Worm (Caenorhabditis elegans) whole organism, L4 larva: ENCODE data around the gene abhd-12.

Experiments
- F26F4.8 ChIP-seq: fragments of 200-800 bp; sonication (Bioruptor generic); conservative IDR thresholded peaks from 2 replicates; pipeline ENCODE4 v1.3.6; 2022; ENCODE audit warnings: missing genetic modification characterization, missing compliant biosample characterization
- F37D6.2 ChIP-seq: sonication (generic microtip); optimal IDR thresholded peaks from 2 replicates; lab custom pipeline; 2016; ENCODE audit warnings: mild to moderate bottlenecking, missing genetic modification characterization, missing compliant biosample characterization
- F44E2.7 ChIP-seq: fragments of 200-800 bp; sonication (Bioruptor generic); IDR thresholded peaks from 2 replicates; pipeline ENCODE4 v2.1.2; 2022; ENCODE audit warnings: missing genetic modification characterization, missing compliant biosample characterization
- T26A8.4 ChIP-seq: fragments of 200-800 bp; sonication (Bioruptor generic); IDR thresholded peaks from 2 replicates; pipeline ENCODE4 v1.3.6; 2022; ENCODE audit warnings: missing genetic modification characterization, missing compliant biosample characterization
- ZK337.2 ChIP-seq: fragments of 200-800 bp; sonication (Bioruptor generic); IDR thresholded peaks from 2 replicates; pipeline ENCODE4 v1.3.6; 2022; ENCODE audit warnings: missing genetic modification reagents, missing genetic modification characterization, missing compliant biosample characterization
- aly-2 ChIP-seq: sonication (generic microtip); optimal IDR thresholded peaks from 2 replicates; lab custom pipeline; 2018; ENCODE audit warnings: missing biosample characterization, missing genetic modification characterization
- ceh-62 ChIP-seq: sonication (generic microtip); optimal IDR thresholded peaks from 2 replicates; lab custom pipeline; 2017; ENCODE audit warnings: missing biosample characterization, missing genetic modification characterization
- ces-1 ChIP-seq: fragments of 150-350 bp; sonication (generic microtip); optimal IDR thresholded peaks from 4 replicates; lab custom pipeline; 2014; ENCODE audit warnings: missing biosample characterization, missing genetic modification reagents, missing genetic modification characterization
- cey-2 ChIP-seq: sonication (generic microtip); optimal IDR thresholded peaks from 3 replicates; lab custom pipeline; 2017; ENCODE audit warnings: missing genetic modification characterization, mild to moderate bottlenecking, missing compliant biosample characterization, antibody characterized with exemption, borderline replicate concordance; ENCODE audit not compliant: insufficient read depth
- daf-16 ChIP-seq, 3 experiments: sonication (generic microtip); optimal IDR thresholded peaks; 2 replicates each; lab custom pipeline; 2016 to 2017; ENCODE audit warnings: missing genetic modification characterization in 3 of 3, missing genetic modification reagents in 3 of 3, mild to moderate bottlenecking in 2 of 3, missing compliant biosample characterization in 2 of 3, missing biosample characterization in 1 of 3, moderate library complexity in 1 of 3
- daf-8 ChIP-seq: fragments of 200-800 bp; sonication (Bioruptor generic); IDR thresholded peaks from 2 replicates; pipeline ENCODE4 v1.3.6; 2022; ENCODE audit warnings: missing genetic modification characterization, missing compliant biosample characterization
- dmd-6 ChIP-seq: fragments of 200-800 bp; sonication (Bioruptor generic); IDR thresholded peaks from 2 replicates; pipeline ENCODE4 v1.3.6; 2022; ENCODE audit warnings: missing genetic modification reagents, missing genetic modification characterization, missing compliant biosample characterization
- egl-27 ChIP-seq: sonication (generic microtip); optimal IDR thresholded peaks from 3 replicates; lab custom pipeline; 2017; ENCODE audit warnings: missing biosample characterization, missing genetic modification reagents, missing genetic modification characterization
- egl-43 ChIP-seq: fragments of 200-800 bp; sonication (Bioruptor generic); IDR thresholded peaks from 2 replicates; pipeline ENCODE4 v1.3.6; 2022; ENCODE audit warnings: missing genetic modification reagents, missing genetic modification characterization, missing compliant biosample characterization
- gei-8 ChIP-seq: fragments of 200-800 bp; sonication (Bioruptor generic); optimal IDR thresholded peaks from 2 replicates; lab custom pipeline; 2018; ENCODE audit warnings: mild to moderate bottlenecking, missing genetic modification characterization, missing compliant biosample characterization
- hlh-30 ChIP-seq: sonication (generic microtip); optimal IDR thresholded peaks from 2 replicates; lab custom pipeline; 2017; ENCODE audit warnings: antibody characterized with exemption, mild to moderate bottlenecking, missing genetic modification characterization, missing compliant biosample characterization; ENCODE audit not compliant: insufficient read depth
- hmg-1.1 ChIP-seq: fragments of 200-800 bp; sonication (Bioruptor generic); IDR thresholded peaks from 2 replicates; pipeline ENCODE4 v1.3.6; 2022; ENCODE audit warnings: missing genetic modification reagents, missing genetic modification characterization, missing compliant biosample characterization
- jun-1 ChIP-seq: fragments of 150-350 bp; optimal IDR thresholded peaks from 2 replicates; lab custom pipeline; 2014; ENCODE audit warnings: missing biosample characterization, missing genetic modification reagents, missing genetic modification characterization
- lim-7 ChIP-seq: fragments of 200-800 bp; sonication (Bioruptor generic); IDR thresholded peaks from 2 replicates; pipeline ENCODE4 v1.3.6; 2022; ENCODE audit warnings: missing genetic modification characterization, missing compliant biosample characterization
- lin-1 ChIP-seq: fragments of 200-800 bp; sonication (Bioruptor generic); IDR thresholded peaks from 2 replicates; pipeline ENCODE4 v1.3.6; 2022; ENCODE audit warnings: missing genetic modification reagents, missing genetic modification characterization, missing compliant biosample characterization
- lin-13 ChIP-seq: fragments of 150-350 bp; optimal IDR thresholded peaks from 2 replicates; lab custom pipeline; 2014; ENCODE audit warnings: missing biosample characterization, missing genetic modification reagents, missing genetic modification characterization
- lin-15B ChIP-seq: fragments of 150-350 bp; sonication (generic microtip); optimal IDR thresholded peaks from 3 replicates; lab custom pipeline; 2014; ENCODE audit warnings: missing biosample characterization, missing genetic modification characterization
- lin-38 ChIP-seq: fragments of 200-800 bp; sonication (Bioruptor generic); IDR thresholded peaks from 2 replicates; pipeline ENCODE4 v1.3.6; 2022; ENCODE audit warnings: missing genetic modification reagents, missing genetic modification characterization, missing compliant biosample characterization
- lin-39 ChIP-seq: fragments of 150-350 bp; optimal IDR thresholded peaks from 2 replicates; lab custom pipeline; 2014; ENCODE audit warnings: missing biosample characterization, missing genetic modification reagents, missing genetic modification characterization
- lsy-2 ChIP-seq, 2 experiments: fragments of 150-350 bp in 1 of 2; sonication (generic microtip) in 1 of 2; optimal IDR thresholded peaks; 2 replicates each; lab custom pipeline; 2014 to 2017; ENCODE audit warnings: missing biosample characterization in 2 of 2, missing genetic modification characterization in 2 of 2
- madf-9 ChIP-seq: fragments of 200-800 bp; sonication (Bioruptor generic); conservative IDR thresholded peaks from 2 replicates; pipeline ENCODE4 v1.3.6; 2022; ENCODE audit warnings: missing genetic modification reagents, missing genetic modification characterization, missing compliant biosample characterization
- mdl-1 ChIP-seq, 2 experiments: fragments of 150-350 bp in 1 of 2; sonication (generic microtip) in 1 of 2; optimal IDR thresholded peaks; 2 replicates each; lab custom pipeline; 2014 to 2017; ENCODE audit warnings: missing biosample characterization in 2 of 2, missing genetic modification characterization in 2 of 2
- mdt-29 ChIP-seq: fragments of 200-800 bp; sonication (Bioruptor generic); IDR thresholded peaks from 2 replicates; pipeline ENCODE4 v1.3.6; 2022; ENCODE audit warnings: missing genetic modification reagents, missing genetic modification characterization, missing compliant biosample characterization
- mep-1 ChIP-seq: fragments of 150-350 bp; sonication (generic microtip); optimal IDR thresholded peaks from 3 replicates; lab custom pipeline; 2014; ENCODE audit warnings: missing biosample characterization, missing genetic modification characterization
- mes-2 ChIP-seq: sonication (generic microtip); optimal IDR thresholded peaks from 2 replicates; lab custom pipeline; 2016; ENCODE audit warnings: missing genotype, mild to moderate bottlenecking, missing genetic modification characterization, missing compliant biosample characterization; ENCODE audit not compliant: poor library complexity, severe bottlenecking
- mxl-2 ChIP-seq: fragments of 200-800 bp; sonication (Bioruptor generic); conservative IDR thresholded peaks from 2 replicates; pipeline ENCODE4 v1.3.6; 2022; ENCODE audit warnings: missing genetic modification reagents, missing genetic modification characterization, missing compliant biosample characterization
- mxl-3 ChIP-seq: fragments of 200-800 bp; sonication (Bioruptor generic); optimal IDR thresholded peaks from 2 replicates; lab custom pipeline; 2018; ENCODE audit warnings: mild to moderate bottlenecking, missing genetic modification characterization, missing compliant biosample characterization
- nhr-102 ChIP-seq: sonication (generic microtip); optimal IDR thresholded peaks from 2 replicates; lab custom pipeline; 2016; ENCODE audit warnings: mild to moderate bottlenecking, missing genetic modification characterization, moderate library complexity, missing compliant biosample characterization
- nhr-111 ChIP-seq: fragments of 200-800 bp; sonication (Bioruptor generic); optimal IDR thresholded peaks from 2 replicates; lab custom pipeline; 2018; ENCODE audit warnings: mild to moderate bottlenecking, missing genetic modification characterization, missing compliant biosample characterization
- nhr-25 ChIP-seq: sonication (generic microtip); optimal IDR thresholded peaks from 2 replicates; lab custom pipeline; 2017; ENCODE audit warnings: missing genetic modification characterization, mild to moderate bottlenecking, missing compliant biosample characterization, antibody characterized with exemption, moderate library complexity, borderline replicate concordance; ENCODE audit not compliant: insufficient read depth
- nhr-42 ChIP-seq: fragments of 200-800 bp; sonication (Bioruptor generic); IDR thresholded peaks from 2 replicates; pipeline ENCODE4 v1.3.6; 2022; ENCODE audit warnings: missing genetic modification characterization, missing compliant biosample characterization
- nhr-76 ChIP-seq: fragments of 150-350 bp; optimal IDR thresholded peaks from 2 replicates; lab custom pipeline; 2014; ENCODE audit warnings: missing biosample characterization, missing genetic modification characterization
- php-3 ChIP-seq: fragments of 200-800 bp; sonication (Bioruptor generic); IDR thresholded peaks from 2 replicates; pipeline ENCODE4 v1.3.6; 2022; ENCODE audit warnings: missing genetic modification reagents, missing genetic modification characterization, missing compliant biosample characterization
- pqm-1 ChIP-seq: sonication (generic microtip); optimal IDR thresholded peaks from 2 replicates; lab custom pipeline; 2017; ENCODE audit warnings: missing biosample characterization, missing genetic modification characterization
- rbr-2 ChIP-seq: sonication (generic microtip); optimal IDR thresholded peaks from 2 replicates; lab custom pipeline; 2016; ENCODE audit warnings: missing genotype, missing genetic modification characterization, missing compliant biosample characterization
- spr-1 ChIP-seq: sonication (generic microtip); optimal IDR thresholded peaks from 2 replicates; lab custom pipeline; 2016; ENCODE audit warnings: mild to moderate bottlenecking, missing genetic modification characterization, missing compliant biosample characterization
- tag-97 ChIP-seq: fragments of 200-800 bp; sonication (Bioruptor generic); IDR thresholded peaks from 2 replicates; pipeline ENCODE4 v1.3.6; 2022; ENCODE audit warnings: missing genetic modification characterization, missing compliant biosample characterization
- tra-1 ChIP-seq: fragments of 200-800 bp; sonication (Bioruptor generic); IDR thresholded peaks from 2 replicates; pipeline ENCODE4 v1.3.6; 2022; ENCODE audit warnings: missing genetic modification reagents, missing genetic modification characterization, missing compliant biosample characterization
- unc-130 ChIP-seq: sonication (generic microtip); optimal IDR thresholded peaks from 2 replicates; lab custom pipeline; 2016; ENCODE audit warnings: missing genetic modification reagents, missing genetic modification characterization, missing compliant biosample characterization
- ztf-7 ChIP-seq: fragments of 150-350 bp; optimal IDR thresholded peaks from 2 replicates; lab custom pipeline; 2014; ENCODE audit warnings: missing biosample characterization, missing genetic modification characterization

abhd-12 gene

DNA sequence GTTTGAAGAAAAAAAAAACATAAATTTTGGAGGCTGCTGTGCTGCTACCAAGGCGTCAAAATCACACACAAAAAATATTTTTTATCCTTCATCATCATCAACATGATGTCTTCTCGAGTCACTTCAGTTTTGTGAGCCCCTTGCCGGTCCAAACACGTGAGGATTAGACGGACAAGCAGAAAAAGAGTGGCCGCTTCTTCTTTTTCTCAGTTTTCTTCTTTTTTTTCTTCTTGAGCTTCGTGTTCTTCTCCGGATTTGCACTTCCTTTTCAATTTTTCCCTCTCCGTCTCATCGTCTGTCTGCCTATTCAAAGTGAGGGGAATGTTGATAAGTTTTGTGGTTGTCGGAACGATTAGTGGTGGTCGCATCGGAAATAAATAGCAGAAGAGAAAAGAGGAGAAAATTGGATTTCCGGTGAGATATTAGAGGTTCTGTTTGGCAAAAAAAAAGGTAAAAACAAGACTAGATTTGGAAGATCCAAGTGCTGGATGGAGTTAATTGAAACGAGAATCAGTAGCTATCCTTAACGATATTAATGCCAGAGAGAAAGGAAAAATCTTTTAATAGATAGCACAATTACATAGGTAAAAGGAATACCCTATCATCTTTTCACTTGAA is 3.2 kb upstream of the abhd-12 start (continued):
- TF ChIP-seq F44E2.7 (GFP tag; lab: Robert Waterston, UW) (no peak), hlh-30 (tag; lab: Kevin White, UChicago) (peak; percentile 69), egl-43 (no peak), lin-1 (GFP tag; lab: Robert Waterston, UW) (no peak), nhr-42 (GFP tag; lab: Robert Waterston, UW) (no peak), gei-8 (GFP tag; lab: Kevin White, UChicago) (no peak), hmg-1.1 (0 out of 2 replicates have a peak, but pooled peaks have one; percentile 58), lsy-2 (tag; optimal IDR thresholded peaks at IDR 0.05; lab: Kevin White, UChicago) (peak in 1 of 2 experiments; percentile 63), F37D6.2 (tag; lab: Kevin White, UChicago) (peak; percentile 6), rbr-2 (tag; lab: Kevin White, UChicago) (peak; percentile 60), mxl-2 (GFP tag; lab: Robert Waterston, UW) (no peak), pqm-1 (tag; lab: Kevin White, UChicago) (no peak), jun-1 (no peak), ces-1 (GFP tag; lab: Kevin White, UChicago) (no peak), nhr-25 (tag; lab: Kevin White, UChicago) (no peak), egl-27 (tag; lab: Kevin White, UChicago) (no peak), spr-1 (tag; lab: Kevin White, UChicago) (no peak), mxl-3 (GFP tag; lab: Kevin White, UChicago) (no peak), lim-7 (GFP tag; lab: Robert Waterston, UW) (no peak), tra-1 (0 out of 2 replicates have a peak, but pooled peaks have one; percentile 60), mdl-1 (tag; optimal IDR thresholded peaks at IDR 0.05; lab: Kevin White, UChicago) (peak in 1 of 2 experiments; percentile 65), mep-1 (tag; lab: Kevin White, UChicago) (peak; percentile 59), tag-97 (GFP tag; lab: Robert Waterston, UW) (no peak), daf-16 (GFP tag; optimal IDR thresholded peaks at IDR 0.05; lab: Kevin White, UChicago) (peak in 1 of 2 experiments; percentile 36), daf-16 (tag; optimal IDR thresholded peaks at IDR 0.05; lab: Kevin White, UChicago) (no peak), mdt-29 (GFP tag; lab: Robert Waterston, UW) (no peak), cey-2 (no peak), unc-130 (GFP tag; lab: Kevin White, UChicago) (no peak), daf-8 (no peak), dmd-6 (GFP tag; lab: Robert Waterston, UW) (no peak), lin-15B (no peak), nhr-102 (tag; lab: Kevin White, UChicago) (no peak), madf-9 (GFP tag; lab: Robert Waterston, UW) (no peak), ztf-7 (tag; lab: Kevin White, UChicago) (no peak), F26F4.8 (GFP tag; lab: Robert Waterston, UW) (no peak), lin-38 (no peak), mes-2 (no peak), ceh-62 (no peak)

DNA sequence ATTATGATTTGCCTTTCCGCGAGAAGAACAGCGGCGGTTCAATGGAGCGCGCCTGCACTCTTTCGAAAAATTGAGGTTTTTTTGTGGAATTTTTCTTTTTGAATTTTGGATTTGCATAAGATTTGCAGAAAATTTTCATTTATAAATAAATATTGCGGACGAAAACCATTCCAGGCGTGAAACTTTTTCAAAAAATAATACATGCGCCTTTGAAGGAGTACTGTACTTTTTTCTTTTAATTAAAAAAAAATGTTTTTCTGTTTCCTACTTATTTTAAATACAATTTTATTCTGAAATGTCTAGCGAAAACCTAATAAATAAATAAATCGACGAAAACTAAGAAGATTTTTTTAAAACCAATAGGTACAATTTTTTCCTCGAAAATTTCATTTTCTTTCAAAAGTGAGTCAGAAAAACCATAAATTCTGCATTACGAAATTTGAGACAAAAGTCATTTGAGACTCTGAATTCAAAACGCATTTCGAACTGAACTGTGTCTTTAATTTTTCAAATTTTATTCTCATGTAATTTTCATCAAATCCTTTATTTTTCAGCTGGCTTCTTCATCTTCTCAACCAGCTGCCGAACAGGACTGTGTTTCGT is 2.6 kb upstream of the abhd-12 start, which contains the start of gene F26D11.1:
F26D11.1 (plus strand) TSS at position 553 of the 603 bp plus-strand sequence.
- TF ChIP-seq php-3 (GFP tag; lab: Robert Waterston, UW), result no peak
- no peak for TF ChIP-seq lin-13 (GFP tag; lab: Kevin White, UChicago)
- TF ChIP-seq lin-39, result no peak
- no peak for TF ChIP-seq hlh-30 (tag; lab: Kevin White, UChicago)
- TF ChIP-seq ZK337.2 (GFP tag; lab: Robert Waterston, UW), result no peak
- TF ChIP-seq T26A8.4 (GFP tag; lab: Robert Waterston, UW), result no peak
- no peak for TF ChIP-seq aly-2 (tag; lab: Kevin White, UChicago)
- TF ChIP-seq madf-9 (GFP tag; lab: Robert Waterston, UW), result no peak
- TF ChIP-seq nhr-111 (GFP tag; lab: Kevin White, UChicago), result no peak
- TF ChIP-seq nhr-25 (tag; lab: Kevin White, UChicago), result no peak
- no peak for TF ChIP-seq nhr-76
